Worm (Caenorhabditis elegans): ENCODE data around the gene hex-1.

The hex-1 gene

DNA sequence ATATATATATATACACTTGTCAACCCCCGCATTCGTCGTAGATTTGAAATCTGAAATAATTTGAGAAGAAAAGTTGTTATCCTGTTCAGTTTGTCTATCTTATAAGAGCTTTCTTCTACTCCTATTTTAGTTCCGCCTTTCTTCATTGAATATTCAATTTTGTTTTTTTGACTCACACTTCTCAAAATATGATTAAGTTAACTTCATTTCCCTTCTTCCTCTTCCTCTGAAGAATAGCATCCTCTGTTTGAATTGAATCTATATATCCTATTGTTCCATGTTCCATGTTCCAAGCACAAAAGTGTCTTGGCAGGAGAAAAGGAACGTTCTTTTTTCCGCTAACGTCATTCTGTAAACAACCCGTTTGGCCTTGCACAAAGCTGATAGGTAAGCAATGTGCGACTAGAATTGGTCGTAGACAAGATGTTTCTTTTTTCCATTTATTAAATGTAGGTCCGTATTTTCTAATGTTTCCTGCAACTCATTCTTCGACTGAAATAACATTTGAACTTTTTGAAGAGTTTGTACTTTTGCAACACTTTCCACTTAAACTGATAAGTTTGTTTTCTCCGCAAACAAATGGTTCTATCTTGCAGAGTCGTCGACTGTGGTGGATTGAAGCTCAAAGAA lies 28.9 kb upstream of the hex-1 start, which contains the start of gene gap-1:
gap-1 (plus strand) TSS at position 580 of the 630 bp plus-strand sequence.
- peak; percentile 25 for TF ChIP-seq lin-14 (GFP tag; optimal IDR thresholded peaks at IDR 0.05)
- TF ChIP-seq nhr-237 (tag; optimal IDR thresholded peaks at IDR 0.05) = no peak
- no peak for TF ChIP-seq efl-1 (optimal IDR thresholded peaks at IDR 0.05)
- peak in 1 of 2 experiments; percentile 76 for TF ChIP-seq efl-1 (GFP tag; optimal IDR thresholded peaks at IDR 0.05 in 1 of 2)
- TF ChIP-seq fkh-10 (GFP tag; optimal IDR thresholded peaks at IDR 0.05) = peak; percentile 77

DNA sequence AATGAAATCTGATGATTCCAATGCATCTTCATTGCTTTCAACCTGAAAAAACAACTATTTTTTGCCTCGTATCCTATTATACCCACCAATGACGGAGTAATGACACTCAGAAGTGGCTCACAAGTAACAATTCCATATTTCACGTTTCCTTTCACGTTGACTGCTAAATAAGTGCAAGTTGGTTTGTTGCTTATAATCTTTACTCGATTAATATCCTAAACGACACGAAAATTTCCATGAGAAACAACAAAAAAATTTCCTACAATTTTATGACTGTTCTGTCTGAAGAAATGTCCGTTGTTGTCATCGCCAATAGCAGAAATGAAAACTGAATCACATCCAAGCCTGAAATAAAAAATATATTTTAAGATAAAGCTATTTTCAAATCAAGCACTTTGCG lies 23.5 kb upstream of the hex-1 start:
- TF ChIP-seq lin-15B (tag; optimal IDR thresholded peaks at IDR 0.05) = no peak
- TF ChIP-seq efl-1 (optimal IDR thresholded peaks at IDR 0.05) = no peak
- TF ChIP-seq efl-1 (GFP tag; optimal IDR thresholded peaks at IDR 0.05 in 1 of 2) = peak in 1 of 2 experiments; percentile 91

- TF ChIP-seq nhr-19 (GFP tag; conservative IDR thresholded peaks at IDR 0.05) (no peak), unc-62 (GFP tag; optimal IDR thresholded peaks at IDR 0.05) (no peak), mef-2 (tag; optimal IDR thresholded peaks at IDR 0.05) (no peak), Y116A8C.19 (tag; optimal IDR thresholded peaks at IDR 0.05; ENCODE audit: borderline replicate concordance) (no peak), unc-30 (tag; optimal IDR thresholded peaks at IDR 0.05) (no peak), tbx-2 (tag; optimal IDR thresholded peaks at IDR 0.05) (no peak), rnt-1 (tag; optimal IDR thresholded peaks at IDR 0.05) (no peak), sptf-1 (tag; optimal IDR thresholded peaks at IDR 0.05) (no peak), ama-1 (optimal IDR thresholded peaks at IDR 0.05) (no peak), nhr-237 (tag; optimal IDR thresholded peaks at IDR 0.05) (no peak), sox-4 (tag; optimal IDR thresholded peaks at IDR 0.05) (no peak), pax-3 (tag; optimal IDR thresholded peaks at IDR 0.05) (no peak), hlh-17 (GFP tag; optimal IDR thresholded peaks at IDR 0.05; ENCODE audit: borderline replicate concordance) (no peak), xbp-1 (tag; optimal IDR thresholded peaks at IDR 0.05) (no peak), dsc-1 (tag; optimal IDR thresholded peaks at IDR 0.05) (no peak), vab-15 (tag; optimal IDR thresholded peaks at IDR 0.05) (no peak), fkh-4 (tag; optimal IDR thresholded peaks at IDR 0.05; ENCODE audit: borderline replicate concordance) (no peak), egl-13 (tag; optimal IDR thresholded peaks at IDR 0.05) (no peak)
Measured at ce11 chrX:2199140-2199539, 21.8 kb upstream of the hex-1 start, which contains the start of gene T24C12.1. T24C12.1 (plus strand) TSS chrX:2199440.

ce11 chrX:2203760-2204159 lies 17.2 kb upstream of the hex-1 start, which contains the start of gene T24C12.3:
T24C12.3 (minus strand) TSS chrX:2203893.
- TF ChIP-seq elt-3 (tag; optimal IDR thresholded peaks at IDR 0.05) (peak in 1 of 6 experiments; percentile 61), lin-14 (GFP tag; optimal IDR thresholded peaks at IDR 0.05) (peak; percentile 35), nhr-85 (tag) (peak; percentile 25), mep-1 (tag; optimal IDR thresholded peaks at IDR 0.05) (no peak), sup-37 (GFP tag; optimal IDR thresholded peaks at IDR 0.05) (no peak), efl-1 (optimal IDR thresholded peaks at IDR 0.05) (no peak), efl-1 (GFP tag; optimal IDR thresholded peaks at IDR 0.05 in 1 of 2) (peak in 1 of 2 experiments; percentile 12), ama-1 (optimal IDR thresholded peaks at IDR 0.05) (no peak), pqm-1 (tag; optimal IDR thresholded peaks at IDR 0.05) (peak; percentile 87), elt-2 (tag; optimal IDR thresholded peaks at IDR 0.05) (peak; percentile 79)

DNA sequence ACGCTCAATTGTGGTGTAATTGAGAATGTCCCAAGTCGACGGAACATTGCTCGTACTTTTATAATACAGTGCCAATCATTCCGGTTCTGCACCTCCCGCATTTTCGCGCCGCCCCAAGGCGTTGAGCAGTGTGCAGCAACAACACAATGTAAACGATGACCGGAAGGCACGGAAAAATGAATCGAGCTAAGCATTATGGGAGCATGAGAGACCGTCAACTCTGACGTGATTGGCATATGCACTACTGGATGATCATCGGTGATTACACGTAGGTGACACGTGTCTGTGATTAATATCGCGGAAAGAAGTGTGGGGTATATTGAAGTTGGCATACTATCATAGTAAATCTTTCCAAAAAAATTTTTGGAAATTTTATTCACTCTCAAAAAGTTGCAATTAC lies 16.0 kb upstream of the hex-1 start, which contains the start of gene T24C12.4:
T24C12.4 (minus strand) TSS at position 101 of the 400 bp plus-strand sequence.
- TF ChIP-seq lsy-2 (tag; optimal IDR thresholded peaks at IDR 0.05) (no peak), nhr-85 (tag) (no peak), nhr-47 (tag; optimal IDR thresholded peaks at IDR 0.05) (no peak), xbp-1 (tag; optimal IDR thresholded peaks at IDR 0.05) (no peak), lin-15B (tag; optimal IDR thresholded peaks at IDR 0.05) (no peak), ets-5 (GFP tag; IDR thresholded peaks at IDR 0.05) (no peak), fkh-4 (tag; optimal IDR thresholded peaks at IDR 0.05; ENCODE audit: borderline replicate concordance) (no peak), pax-3 (tag; optimal IDR thresholded peaks at IDR 0.05) (no peak), lir-3 (tag; optimal IDR thresholded peaks at IDR 0.05; ENCODE audit: poor library complexity) (no peak), swsn-7 (tag; optimal IDR thresholded peaks at IDR 0.05) (no peak), unc-98 (GFP tag; IDR thresholded peaks at IDR 0.05) (no peak)
